Fruit fly (Drosophila melanogaster) whole organism, larva: Measurements from ENCODE around the gene Cpr65Aw.
"Not testable (repeated sequence)": the region's sequence is repeated elsewhere in the genome, so short reads cannot be mapped to it uniquely, and the experiment has no call there.

Experiments used
- noc ChIP-seq: fragments of 200-800 bp; sonication (Bioruptor generic); optimal IDR thresholded peaks from 3 replicates; lab custom pipeline; 2019; ENCODE audit warnings: missing biosample characterization, mild to moderate bottlenecking, missing genetic modification characterization, moderate library complexity

Cpr65Aw gene

dm6 chr3L:6142313-6142712 is at the start of gene Cpr65Aw:
Cpr65Aw (minus strand) TSS chr3L:6142413.
- no peak for TF ChIP-seq noc (tag; lab: Kevin White, UChicago)

dm6 chr3L:6188995-6189927 is 47.0 kb upstream of the Cpr65Aw start, which contains the start of the genes D19A and CG7386:
D19A (minus strand) TSS chr3L:6189123.
CG7386 (plus strand) TSS chr3L:6189745.
- TF ChIP-seq noc (tag; lab: Kevin White, UChicago) = peak; percentile 33

dm6 chr3L:6184884-6185438 is 42.7 kb upstream of the Cpr65Aw start, which contains the start of the genes D19B and CG43293:
D19B (minus strand) TSS chr3L:6184920.
CG43293 (plus strand) TSS chr3L:6185189.
- peak; percentile 72 for TF ChIP-seq noc (tag; lab: Kevin White, UChicago)

dm6 chr3L:6181776-6182175 is 39.6 kb upstream of the Cpr65Aw start, which contains the start of gene CG10274:
CG10274 (minus strand) TSS chr3L:6181829.
- no peak for TF ChIP-seq noc (tag; lab: Kevin White, UChicago)

- no peak for TF ChIP-seq noc (tag; lab: Kevin White, UChicago)
Observed at dm6 chr3L:6173826-6174255, 31.6 kb upstream of the Cpr65Aw start, which contains the start of the genes fmt and CG7376. fmt (minus strand) TSS chr3L:6173880. CG7376 (plus strand) TSS chr3L:6174248.

dm6 chr3L:6162483-6163128 is 20.4 kb upstream of the Cpr65Aw start, which contains the start of gene Prdm13:
Prdm13 (plus strand) TSS chr3L:6163127.
- TF ChIP-seq noc (tag; lab: Kevin White, UChicago) = no peak

- TF ChIP-seq noc (tag; lab: Kevin White, UChicago) = no peak
Observed at dm6 chr3L:6161997-6162396, 19.8 kb upstream of the Cpr65Aw start.

- no peak for TF ChIP-seq noc (tag; lab: Kevin White, UChicago)
Observed at dm6 chr3L:6160514-6160913, 18.3 kb upstream of the Cpr65Aw start, which contains the start of gene Cpr65Az. Cpr65Az (plus strand) TSS chr3L:6160814.

dm6 chr3L:6159863-6160262 is 17.6 kb upstream of the Cpr65Aw start:
- no peak for TF ChIP-seq noc (tag; lab: Kevin White, UChicago)

- no peak for TF ChIP-seq noc (tag; lab: Kevin White, UChicago)
Observed at dm6 chr3L:6158530-6158929, 16.3 kb upstream of the Cpr65Aw start, which contains the start of gene Cpr65Ay. Cpr65Ay (minus strand) TSS chr3L:6158630.

dm6 chr3L:6157327-6158032 is 15.3 kb upstream of the Cpr65Aw start, which contains the start of gene CG13297:
CG13297 (minus strand) TSS chr3L:6157377.
- TF ChIP-seq noc (tag; lab: Kevin White, UChicago) = peak; percentile 15

- TF ChIP-seq noc (tag; lab: Kevin White, UChicago) = no peak
Observed at dm6 chr3L:6154951-6155394, 12.8 kb upstream of the Cpr65Aw start.

dm6 chr3L:6152531-6152930 is 10.3 kb upstream of the Cpr65Aw start, which contains the start of gene Acp65Aa:
Acp65Aa (minus strand) TSS chr3L:6152745.
- TF ChIP-seq noc (tag; lab: Kevin White, UChicago) = no peak

- not testable (repeated sequence) for TF ChIP-seq noc (tag; lab: Kevin White, UChicago)
Observed at dm6 chr3L:6150757-6151354, 8.6 kb upstream of the Cpr65Aw start, which contains the start of the genes Cpr65Ax2 and Lcp65Aa. Cpr65Ax2 (minus strand) TSS chr3L:6150857. Lcp65Aa (plus strand) TSS chr3L:6151304.
